In genomic region chrII:4967636-4968035, ce11 we compare ENCODE assay signal across 6 worm cellular contexts.
TF ChIP-seq lines count a peak whose summit lies in the region.

No protein-coding gene starts in this region.

TF ChIP-seq in whole organism, L1 larva, 84 proteins besides CTCF, POLR2A, EP300 and RAD21:
- TF ChIP-seq nhr-12 (tag; optimal IDR thresholded peaks at IDR 0.05; lab: Kevin White, UChicago), result no peak
- TF ChIP-seq elt-2 (tag; optimal IDR thresholded peaks at IDR 0.05; lab: Kevin White, UChicago), result peak; percentile 84

TF ChIP-seq in whole organism, L2 larva, 48 proteins besides CTCF, POLR2A, EP300 and RAD21:
- TF ChIP-seq fos-1 (tag; optimal IDR thresholded peaks at IDR 0.05; lab: Kevin White, UChicago) (peak; percentile 26), sma-3 (GFP tag; optimal IDR thresholded peaks at IDR 0.05; lab: Kevin White, UChicago) (no peak)

TF ChIP-seq in whole organism, L3 larva, 47 proteins besides CTCF, POLR2A, EP300 and RAD21:
- TF ChIP-seq ceh-82 (tag; optimal IDR thresholded peaks at IDR 0.05; lab: Kevin White, UChicago), result no peak
- TF ChIP-seq elt-2 (tag; optimal IDR thresholded peaks at IDR 0.05; lab: Kevin White, UChicago), result peak; percentile 86
- no peak for TF ChIP-seq jun-1 (tag; optimal IDR thresholded peaks at IDR 0.05; lab: Kevin White, UChicago)
- peak; percentile 6 for TF ChIP-seq pha-4 (tag; optimal IDR thresholded peaks at IDR 0.05; lab: Kevin White, UChicago)
- TF ChIP-seq nhr-11 (tag; optimal IDR thresholded peaks at IDR 0.05; lab: Kevin White, UChicago), result no peak
- TF ChIP-seq aly-2 (tag; optimal IDR thresholded peaks at IDR 0.05; lab: Kevin White, UChicago), result no peak

TF ChIP-seq in whole organism, L4 larva, 104 proteins besides CTCF, POLR2A, EP300 and RAD21:
- TF ChIP-seq unc-62 (GFP tag; optimal IDR thresholded peaks at IDR 0.05 in 1 of 2; lab: Kevin White, UChicago), result no peak
- no peak for TF ChIP-seq unc-62 (tag; optimal IDR thresholded peaks at IDR 0.05; lab: Kevin White, UChicago)
- TF ChIP-seq hlh-11 (tag; optimal IDR thresholded peaks at IDR 0.05; lab: Kevin White, UChicago), result peak; percentile 20
- TF ChIP-seq nhr-237 (tag; optimal IDR thresholded peaks at IDR 0.05; lab: Kevin White, UChicago), result no peak
- TF ChIP-seq egl-27 (tag; optimal IDR thresholded peaks at IDR 0.05; lab: Kevin White, UChicago), result no peak
- peak; percentile 68 for TF ChIP-seq pqm-1 (tag; optimal IDR thresholded peaks at IDR 0.05; lab: Kevin White, UChicago)

TF ChIP-seq in whole organism, late embryonic, 69 proteins besides CTCF, POLR2A, EP300 and RAD21:
- TF ChIP-seq hlh-13 (GFP tag; optimal IDR thresholded peaks at IDR 0.05; lab: Kevin White, UChicago), result no peak
- TF ChIP-seq elt-2 (tag; optimal IDR thresholded peaks at IDR 0.05; lab: Kevin White, UChicago), result peak; percentile 93
TF ChIP-seq in whole organism, late embryonic: peak in this region for 1.

TF ChIP-seq in whole organism, young adult, 124 proteins besides CTCF, POLR2A, EP300 and RAD21:
- TF ChIP-seq ceh-79 (tag; optimal IDR thresholded peaks at IDR 0.05; lab: Kevin White, UChicago), result no peak
- no peak for TF ChIP-seq fkh-3 (tag; optimal IDR thresholded peaks at IDR 0.05; lab: Kevin White, UChicago)
- TF ChIP-seq F52B5.7 (tag; optimal IDR thresholded peaks at IDR 0.05; lab: Kevin White, UChicago), result no peak
- TF ChIP-seq nhr-80 (tag; optimal IDR thresholded peaks at IDR 0.05; lab: Kevin White, UChicago), result peak; percentile 81
- TF ChIP-seq hlh-26 (GFP tag; conservative IDR thresholded peaks at IDR 0.05; lab: Robert Waterston, UW), result no peak
